Fruit fly (Drosophila melanogaster) whole organism, prepupa: ENCODE data around the gene IP3K2.

Source experiments
- Blimp-1 ChIP-seq: fragments of 200-800 bp; sonication (Bioruptor generic); optimal IDR thresholded peaks from 3 replicates; lab custom pipeline; 2017; ENCODE audit warnings: missing biosample characterization, missing genetic modification characterization, mild to moderate bottlenecking, moderate library complexity, missing genetic modification reagents
- CG31627 ChIP-seq: fragments of 200-800 bp; sonication (Bioruptor generic); optimal IDR thresholded peaks from 3 replicates; lab custom pipeline; 2016; ENCODE audit warnings: missing biosample characterization, missing genetic modification characterization
- CG6792 ChIP-seq: fragments of 200-800 bp; sonication (Bioruptor generic); optimal IDR thresholded peaks from 3 replicates; lab custom pipeline; 2016; ENCODE audit warnings: missing biosample characterization, missing genetic modification characterization
- CG8319 ChIP-seq: fragments of 200-800 bp; sonication (Bioruptor generic); optimal IDR thresholded peaks from 3 replicates; lab custom pipeline; 2016; ENCODE audit warnings: missing biosample characterization, missing genetic modification characterization
- Eip93F ChIP-seq: fragments of 200-800 bp; sonication (Bioruptor generic); optimal IDR thresholded peaks from 2 replicates; lab custom pipeline; 2016; ENCODE audit warnings: missing biosample characterization, mild to moderate bottlenecking, missing genetic modification characterization
- Hr39 ChIP-seq: fragments of 200-800 bp; sonication (Bioruptor generic); optimal IDR thresholded peaks from 2 replicates; lab custom pipeline; 2016; ENCODE audit warnings: missing biosample characterization, missing genetic modification characterization
- Lpt ChIP-seq: fragments of 200-800 bp; sonication (Bioruptor generic); optimal IDR thresholded peaks from 3 replicates; lab custom pipeline; 2016; ENCODE audit warnings: missing biosample characterization, missing genetic modification characterization
- Met ChIP-seq: fragments of 200-800 bp; sonication (Bioruptor generic); optimal IDR thresholded peaks from 3 replicates; lab custom pipeline; 2016; ENCODE audit warnings: missing biosample characterization, missing genetic modification characterization
- Smox ChIP-seq: fragments of 200-800 bp; sonication (Bioruptor generic); optimal IDR thresholded peaks from 3 replicates; lab custom pipeline; 2016; ENCODE audit warnings: missing biosample characterization, missing genetic modification characterization
- acj6 ChIP-seq: fragments of 200-800 bp; sonication (Bioruptor generic); optimal IDR thresholded peaks from 3 replicates; lab custom pipeline; 2016; ENCODE audit warnings: missing biosample characterization, missing genetic modification characterization
- eg ChIP-seq: fragments of 200-800 bp; sonication (Bioruptor generic); IDR thresholded peaks from 3 replicates; pipeline ENCODE4 v1.3.6; 2022; ENCODE audit warnings: missing biosample characterization, missing genetic modification characterization
- fd59A ChIP-seq: fragments of 200-800 bp; sonication (Bioruptor generic); optimal IDR thresholded peaks from 2 replicates; lab custom pipeline; 2017; ENCODE audit warnings: missing biosample characterization, mild to moderate bottlenecking, missing genetic modification characterization, missing genetic modification reagents
- spab ChIP-seq: fragments of 200-800 bp; sonication (Bioruptor generic); optimal IDR thresholded peaks from 2 replicates; lab custom pipeline; 2017; ENCODE audit warnings: missing biosample characterization, mild to moderate bottlenecking, missing genetic modification characterization, missing genetic modification reagents
- svp ChIP-seq: fragments of 200-800 bp; sonication (Bioruptor generic); peaks from one replicate; lab custom pipeline; 2016; ENCODE audit warnings: missing biosample characterization, missing genetic modification characterization

DNA sequence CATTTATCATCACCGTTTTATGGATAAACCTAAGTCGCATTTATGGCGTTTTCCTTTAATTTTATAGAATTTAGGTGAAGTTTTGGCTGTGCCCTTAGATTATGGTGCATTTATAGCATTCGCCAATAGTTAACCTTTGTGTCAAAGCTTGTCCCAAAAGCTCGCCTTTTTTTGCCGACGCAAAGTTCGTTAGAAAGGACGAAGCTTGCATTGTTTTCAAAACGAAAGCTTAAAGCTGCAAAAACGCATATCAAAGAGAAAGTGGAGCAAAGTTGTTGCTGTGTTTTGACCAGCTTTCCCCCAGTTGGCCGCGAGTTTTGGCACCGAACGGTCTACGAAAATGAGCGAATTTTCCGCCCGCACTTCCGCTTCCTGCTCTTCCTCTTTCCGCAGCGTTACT is 55.5 kb downstream of the IP3K2 start, which contains the start of gene Syt12:
- TF ChIP-seq eg (no peak), Eip93F (GFP tag; lab: Kevin White, UChicago) (no peak), Smox (GFP tag; lab: Kevin White, UChicago) (no peak), fd59A (GFP tag; lab: Kevin White, UChicago) (no peak), spab (no peak), Hr39 (GFP tag; lab: Kevin White, UChicago) (no peak), CG31627 (GFP tag; lab: Kevin White, UChicago) (no peak), CG6792 (no peak), svp (GFP tag; lab: Kevin White, UChicago) (no peak), Blimp-1 (GFP tag; lab: Kevin White, UChicago) (no peak), Lpt (GFP tag; lab: Kevin White, UChicago) (no peak), Met (no peak), acj6 (GFP tag; lab: Kevin White, UChicago) (no peak), CG8319 (GFP tag; lab: Kevin White, UChicago) (no peak)
